Fruit fly (Drosophila melanogaster) whole organism, embryonic: ENCODE data around the gene Sfp26Ad.

Experiments
- ATbp ChIP-seq: fragments of 200-800 bp; sonication (Bioruptor generic); optimal IDR thresholded peaks from 2 replicates; lab custom pipeline; 2017; ENCODE audit warnings: missing biosample characterization, mild to moderate bottlenecking, missing genetic modification characterization, missing genetic modification reagents
- CG31388 ChIP-seq: fragments of 200-800 bp; sonication (Bioruptor generic); optimal IDR thresholded peaks from 2 replicates; lab custom pipeline; 2016; ENCODE audit warnings: missing biosample characterization, missing genetic modification characterization
- Deaf1 ChIP-seq: fragments of 200-800 bp; optimal IDR thresholded peaks from 3 replicates; lab custom pipeline; 2019; ENCODE audit warnings: missing biosample characterization, mild to moderate bottlenecking, missing genetic modification characterization, moderate library complexity
- Dip2 ChIP-seq: fragments of 200-800 bp; sonication (Bioruptor generic); IDR thresholded peaks from 2 replicates; pipeline ENCODE4 v1.3.6; 2022; ENCODE audit warnings: missing biosample characterization, missing genetic modification characterization
- HLH54F ChIP-seq: fragments of 200-800 bp; sonication (Bioruptor generic); optimal IDR thresholded peaks from 3 replicates; lab custom pipeline; 2016; ENCODE audit warnings: missing biosample characterization, missing genetic modification characterization
- PHDP ChIP-seq: fragments of 200-800 bp; sonication (Bioruptor generic); optimal IDR thresholded peaks from 3 replicates; lab custom pipeline; 2018; ENCODE audit warnings: missing biosample characterization, mild to moderate bottlenecking, missing genetic modification characterization, moderate library complexity
- gro ChIP-seq: fragments of 200-800 bp; sonication (Bioruptor generic); optimal IDR thresholded peaks from 2 replicates; lab custom pipeline; 2016; ENCODE audit warnings: missing biosample characterization, missing genetic modification characterization
- usp ChIP-seq: fragments of >200 bp; optimal IDR thresholded peaks from 2 replicates; lab custom pipeline; 2017; ENCODE audit warnings: missing biosample characterization, missing genetic modification characterization

DNA sequence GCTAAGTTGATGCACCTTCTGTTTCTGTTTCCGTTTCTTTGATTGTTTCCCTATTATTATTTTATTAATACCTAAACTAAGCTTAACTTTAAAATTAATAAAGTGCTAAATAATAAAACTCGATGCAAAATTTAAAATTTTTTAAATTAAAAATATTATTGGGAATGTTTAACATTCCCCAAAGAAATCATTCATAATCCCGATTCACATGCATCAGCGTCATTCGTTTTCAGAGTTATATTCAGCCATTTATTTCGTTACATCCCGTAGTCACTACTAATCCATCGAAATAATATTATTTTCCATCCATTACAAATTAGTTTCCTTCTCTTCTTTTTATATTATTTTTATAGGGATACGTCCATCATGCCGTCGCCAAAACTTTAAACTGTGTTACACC, 4.4 kb upstream of the Sfp26Ad start:
- TF ChIP-seq Dip2 (GFP tag; lab: Robert Waterston, UW): no peak
- TF ChIP-seq CG31388 (GFP tag; lab: Kevin White, UChicago): no peak
- TF ChIP-seq usp: no peak
- no peak for TF ChIP-seq ATbp (GFP tag; lab: Kevin White, UChicago)
- no peak for TF ChIP-seq gro
- TF ChIP-seq Deaf1 (tag; lab: Kevin White, UChicago): no peak
- TF ChIP-seq PHDP: no peak
- no peak for TF ChIP-seq HLH54F (GFP tag; lab: Kevin White, UChicago)
